Worm (Caenorhabditis elegans) whole organism, mixed stage, embryonic: ENCODE measurements around the gene F46E10.3.

Source experiments
- blmp-1 ChIP-seq: fragments of 150-350 bp; optimal IDR thresholded peaks from 2 replicates; lab custom pipeline; 2014; ENCODE audit warnings: missing biosample characterization, missing genetic modification characterization
- ceh-83 ChIP-seq: fragments of 200-800 bp; sonication (Bioruptor generic); optimal IDR thresholded peaks from 2 replicates; lab custom pipeline; 2018; ENCODE audit warnings: mild to moderate bottlenecking, missing genetic modification characterization, missing compliant biosample characterization
- cnd-1 ChIP-seq: fragments of 200-800 bp; sonication (Bioruptor generic); optimal IDR thresholded peaks from 2 replicates; lab custom pipeline; 2018; ENCODE audit warnings: mild to moderate bottlenecking, missing genetic modification characterization, missing compliant biosample characterization
- elt-3 ChIP-seq: fragments of 150-350 bp; optimal IDR thresholded peaks from 2 replicates; lab custom pipeline; 2014; ENCODE audit warnings: missing biosample characterization, missing genetic modification characterization
- lin-13 ChIP-seq: fragments of 150-350 bp; optimal IDR thresholded peaks from 2 replicates; lab custom pipeline; 2014; ENCODE audit warnings: missing biosample characterization, missing genetic modification characterization
- lsy-2 ChIP-seq: fragments of 150-350 bp; optimal IDR thresholded peaks from 2 replicates; lab custom pipeline; 2014; ENCODE audit warnings: missing biosample characterization, missing genetic modification characterization
- nhr-237 ChIP-seq: fragments of 150-350 bp; optimal IDR thresholded peaks from 2 replicates; lab custom pipeline; 2014; ENCODE audit warnings: missing biosample characterization, missing genetic modification characterization
- nhr-28 ChIP-seq: fragments of 150-350 bp; optimal IDR thresholded peaks from 2 replicates; lab custom pipeline; 2014; ENCODE audit warnings: missing biosample characterization, missing genetic modification characterization
- pha-4 ChIP-seq: fragments of 150-350 bp; optimal IDR thresholded peaks from 2 replicates; lab custom pipeline; 2018; ENCODE audit warnings: missing biosample characterization, missing genetic modification reagents, missing genetic modification characterization
- snpc-4 ChIP-seq: fragments of 150-350 bp; optimal IDR thresholded peaks from 2 replicates; lab custom pipeline; 2014; ENCODE audit warnings: missing biosample characterization, missing genetic modification characterization
- unc-62 ChIP-seq: fragments of 150-350 bp; optimal IDR thresholded peaks from 2 replicates; lab custom pipeline; 2014; ENCODE audit warnings: missing biosample characterization, missing genetic modification reagents, missing genetic modification characterization
- ztf-11 ChIP-seq: fragments of 150-350 bp; optimal IDR thresholded peaks from 2 replicates; lab custom pipeline; 2014; ENCODE audit warnings: missing biosample characterization, missing genetic modification characterization

ce11 chrV:6506238-6506956, 11.7 kb upstream of the F46E10.3 start:
- TF ChIP-seq ztf-11 (tag; lab: Kevin White, UChicago) (no peak), nhr-28 (tag; lab: Kevin White, UChicago) (no peak), cnd-1 (tag; lab: Kevin White, UChicago) (no peak), ceh-83 (GFP tag; lab: Kevin White, UChicago) (no peak), pha-4 (tag; lab: Kevin White, UChicago) (no peak), elt-3 (tag; lab: Kevin White, UChicago) (no peak), lin-13 (tag; lab: Kevin White, UChicago) (no peak), nhr-237 (no peak), snpc-4 (tag; lab: Kevin White, UChicago) (no peak), lsy-2 (tag; lab: Kevin White, UChicago) (no peak), unc-62 (GFP tag; lab: Kevin White, UChicago) (no peak), blmp-1 (no peak)
